Worm (Caenorhabditis elegans) whole organism, late embryonic: ENCODE data around the gene C18E9.9.

Experiments
- ahr-1 ChIP-seq: sonication (generic microtip); optimal IDR thresholded peaks from 2 replicates; lab custom pipeline; 2016; ENCODE audit warnings: missing genetic modification characterization, missing compliant biosample characterization
- ama-1 ChIP-seq: fragments of 150-350 bp; optimal IDR thresholded peaks from 2 replicates; lab custom pipeline; 2014
- ceh-22 ChIP-seq: sonication (generic microtip); optimal IDR thresholded peaks from 2 replicates; lab custom pipeline; 2017; ENCODE audit warnings: missing biosample characterization, missing genetic modification characterization
- hlh-13 ChIP-seq: fragments of 200-800 bp; sonication (Bioruptor generic); optimal IDR thresholded peaks from 2 replicates; lab custom pipeline; 2018; ENCODE audit warnings: mild to moderate bottlenecking, missing genetic modification characterization, missing compliant biosample characterization
- hlh-30 ChIP-seq: sonication (generic microtip); optimal IDR thresholded peaks from 2 replicates; lab custom pipeline; 2017; ENCODE audit warnings: antibody characterized with exemption, missing genetic modification characterization, missing compliant biosample characterization; ENCODE audit not compliant: insufficient read depth
- nfya-1 ChIP-seq: sonication (generic microtip); optimal IDR thresholded peaks from 2 replicates; lab custom pipeline; 2017; ENCODE audit warnings: missing genetic modification characterization, mild to moderate bottlenecking, missing compliant biosample characterization, antibody characterized with exemption, moderate library complexity
- nhr-11 ChIP-seq: fragments of 150-350 bp; optimal IDR thresholded peaks from 2 replicates; lab custom pipeline; 2014; ENCODE audit warnings: missing biosample characterization, missing genetic modification characterization

- no peak for TF ChIP-seq nfya-1 (tag; lab: Kevin White, UChicago)
- TF ChIP-seq nhr-11 (tag; lab: Kevin White, UChicago): no peak
- no peak for TF ChIP-seq ceh-22
- no peak for TF ChIP-seq hlh-13 (GFP tag; lab: Kevin White, UChicago)
- no peak for TF ChIP-seq ama-1
- TF ChIP-seq hlh-30 (tag; lab: Kevin White, UChicago): no peak
- TF ChIP-seq ahr-1 (tag; lab: Kevin White, UChicago): no peak
Observed at ce11 chrII:9038736-9039135, 49.4 kb upstream of the C18E9.9 start.
